Worm (Caenorhabditis elegans): ENCODE data around the gene epi-1.

DNA sequence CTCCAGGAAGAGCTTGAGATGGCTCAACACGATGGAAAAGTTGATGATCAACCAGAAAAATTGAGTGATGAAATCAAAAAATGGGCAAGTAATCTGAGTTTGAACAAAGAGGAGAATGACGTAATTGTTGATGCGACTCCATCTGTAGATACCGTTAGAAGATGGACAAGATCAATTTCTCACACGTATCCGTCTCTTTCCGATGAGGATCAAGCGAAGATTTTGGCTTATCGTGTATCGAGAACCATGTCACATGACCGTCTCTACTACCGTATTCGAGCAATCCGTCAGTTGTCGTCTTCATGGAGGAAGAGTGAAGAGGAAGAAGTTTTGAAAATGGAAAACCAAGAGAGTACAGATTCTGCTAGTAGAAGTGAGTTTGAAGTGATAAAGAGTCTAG lies 51.5 kb downstream of the epi-1 start:
- TF ChIP-seq unc-39 (tag; optimal IDR thresholded peaks at IDR 0.05) = no peak
- TF ChIP-seq flh-1 (GFP tag; optimal IDR thresholded peaks at IDR 0.05) = no peak
- TF ChIP-seq lsy-2 (tag; optimal IDR thresholded peaks at IDR 0.05) = no peak
- no peak for TF ChIP-seq M03D4.4 (tag; optimal IDR thresholded peaks at IDR 0.05)
- no peak for TF ChIP-seq unc-62 (GFP tag; optimal IDR thresholded peaks at IDR 0.05)
- no peak for TF ChIP-seq elt-3 (tag; optimal IDR thresholded peaks at IDR 0.05)
- TF ChIP-seq snpc-4 (tag; optimal IDR thresholded peaks at IDR 0.05) = no peak
- TF ChIP-seq nhr-12 (tag; optimal IDR thresholded peaks at IDR 0.05) = no peak
- TF ChIP-seq mab-5 (tag; optimal IDR thresholded peaks at IDR 0.05) = no peak
- peak; percentile 83 for TF ChIP-seq elt-1 (tag; optimal IDR thresholded peaks at IDR 0.05; ENCODE audit: borderline replicate concordance, insufficient read depth)

Data from whole organism, mixed stage, embryonic.